Fruit fly (Drosophila melanogaster) whole organism, embryonic: ENCODE data around the gene Reck.

ENCODE experiments used
- C15 ChIP-seq: fragments of 200-800 bp; sonication (Bioruptor generic); IDR thresholded peaks from 3 replicates; pipeline ENCODE4 v1.3.6; 2022; ENCODE audit warnings: missing biosample characterization, missing genetic modification characterization
- CG10959 ChIP-seq: fragments of 200-800 bp; sonication (Bioruptor generic); IDR thresholded peaks from 2 replicates; pipeline ENCODE4 v1.3.6; 2022; ENCODE audit warnings: missing biosample characterization, missing genetic modification characterization
- CG13894 ChIP-seq: fragments of 200-800 bp; sonication (Bioruptor generic); optimal IDR thresholded peaks from 3 replicates; lab custom pipeline; 2018; ENCODE audit warnings: missing biosample characterization, mild to moderate bottlenecking, missing genetic modification characterization, moderate library complexity
- CG14014 ChIP-seq: fragments of 200-800 bp; sonication (Bioruptor generic); IDR thresholded peaks from 2 replicates; pipeline ENCODE4 v1.3.6; 2022; ENCODE audit warnings: missing biosample characterization, missing genetic modification characterization
- CG14050 ChIP-seq: fragments of 200-800 bp; sonication (Bioruptor generic); IDR thresholded peaks from 3 replicates; pipeline ENCODE4 v1.3.6; 2022; ENCODE audit warnings: missing biosample characterization, missing genetic modification characterization
- CG17328 ChIP-seq: fragments of 200-800 bp; sonication (Bioruptor generic); IDR thresholded peaks from 2 replicates; pipeline ENCODE4 v1.3.6; 2022; ENCODE audit warnings: missing biosample characterization, missing genetic modification characterization
- CG17385 ChIP-seq: fragments of 200-800 bp; sonication (Bioruptor generic); optimal IDR thresholded peaks from 3 replicates; lab custom pipeline; 2018; ENCODE audit warnings: missing biosample characterization, mild to moderate bottlenecking, missing genetic modification characterization
- CG18011 ChIP-seq: fragments of 200-800 bp; sonication (Bioruptor generic); optimal IDR thresholded peaks from 2 replicates; lab custom pipeline; 2017; ENCODE audit warnings: missing biosample characterization, missing genetic modification characterization, mild to moderate bottlenecking, moderate library complexity, missing genotype
- CG1832 ChIP-seq: fragments of 200-800 bp; sonication (Bioruptor generic); optimal IDR thresholded peaks from 2 replicates; lab custom pipeline; 2017; ENCODE audit warnings: missing biosample characterization, mild to moderate bottlenecking, missing genetic modification characterization, inconsistent platforms
- CG18599 ChIP-seq: fragments of 200-800 bp; sonication (Bioruptor generic); optimal IDR thresholded peaks from 3 replicates; lab custom pipeline; 2017; ENCODE audit warnings: missing biosample characterization, missing genetic modification characterization, mild to moderate bottlenecking, moderate library complexity, missing genetic modification reagents
- CG2129 ChIP-seq: fragments of 200-800 bp; sonication (Bioruptor generic); IDR thresholded peaks from 2 replicates; pipeline ENCODE4 v1.3.6; 2022; ENCODE audit warnings: missing biosample characterization, missing genetic modification characterization; ENCODE audit not compliant: partially characterized antibody
- CG31365 ChIP-seq: fragments of 200-800 bp; sonication (Bioruptor generic); optimal IDR thresholded peaks from 2 replicates; lab custom pipeline; 2018; ENCODE audit warnings: missing biosample characterization, mild to moderate bottlenecking, missing genetic modification characterization
- CG31388 ChIP-seq: fragments of 200-800 bp; sonication (Bioruptor generic); optimal IDR thresholded peaks from 2 replicates; lab custom pipeline; 2016; ENCODE audit warnings: missing biosample characterization, missing genetic modification characterization
- CG33213 ChIP-seq: fragments of 200-800 bp; sonication (Bioruptor generic); optimal IDR thresholded peaks from 3 replicates; lab custom pipeline; 2016; ENCODE audit warnings: missing biosample characterization, missing genetic modification characterization
- CG3995 ChIP-seq: fragments of 200-800 bp; sonication (Bioruptor generic); optimal IDR thresholded peaks from 3 replicates; lab custom pipeline; 2016; ENCODE audit warnings: missing biosample characterization, missing genetic modification characterization
- CG43689 ChIP-seq: fragments of 200-800 bp; sonication (Bioruptor generic); IDR thresholded peaks from 2 replicates; pipeline ENCODE4 v1.3.6; 2022; ENCODE audit warnings: missing biosample characterization, missing genetic modification characterization
- CG4404 ChIP-seq: fragments of 200-800 bp; sonication (Bioruptor generic); IDR thresholded peaks from 2 replicates; pipeline ENCODE4 v1.3.6; 2022; ENCODE audit warnings: missing biosample characterization, missing genetic modification characterization
- CG5245 ChIP-seq: fragments of 200-800 bp; sonication (Bioruptor generic); optimal IDR thresholded peaks from 3 replicates; lab custom pipeline; 2016; ENCODE audit warnings: missing biosample characterization, missing genetic modification characterization
- CG7839 ChIP-seq: fragments of 200-800 bp; sonication (Bioruptor generic); optimal IDR thresholded peaks from 3 replicates; lab custom pipeline; 2018; ENCODE audit warnings: missing biosample characterization, mild to moderate bottlenecking, missing genetic modification characterization, moderate library complexity
- CG8924 ChIP-seq: fragments of 200-800 bp; optimal IDR thresholded peaks from 3 replicates; lab custom pipeline; 2019; ENCODE audit warnings: missing biosample characterization, mild to moderate bottlenecking, missing genetic modification characterization, moderate library complexity
- CG9609 ChIP-seq: fragments of 200-800 bp; sonication (Bioruptor generic); optimal IDR thresholded peaks from 3 replicates; lab custom pipeline; 2016; ENCODE audit warnings: missing biosample characterization, missing genetic modification characterization
- CrebB ChIP-seq: fragments of 200-800 bp; sonication (Bioruptor generic); optimal IDR thresholded peaks from 3 replicates; lab custom pipeline; 2018; ENCODE audit warnings: missing biosample characterization, mild to moderate bottlenecking, missing genetic modification characterization
- Dfd ChIP-seq, 2 experiments: fragments of >200 bp; optimal IDR thresholded peaks; 2 replicates each; lab custom pipeline; 2017; ENCODE audit warnings: missing biosample characterization in 2 of 2, missing genetic modification characterization in 2 of 2
- Drgx ChIP-seq: fragments of 200-800 bp; sonication (Bioruptor generic); IDR thresholded peaks from 2 replicates; pipeline ENCODE4 v1.3.6; 2022; ENCODE audit warnings: missing biosample characterization, missing genetic modification characterization
- E2f2 ChIP-seq: fragments of 200-800 bp; sonication (Bioruptor generic); IDR thresholded peaks from 2 replicates; pipeline ENCODE4 v1.3.6; 2022; ENCODE audit warnings: missing biosample characterization, missing genetic modification characterization
- Mes4 ChIP-seq: fragments of 200-800 bp; sonication (Bioruptor generic); optimal IDR thresholded peaks from 2 replicates; lab custom pipeline; 2016; ENCODE audit warnings: missing biosample characterization, missing genetic modification characterization
- NC2β ChIP-seq: fragments of 200-800 bp; sonication (Bioruptor generic); optimal IDR thresholded peaks from 2 replicates; lab custom pipeline; 2016; ENCODE audit warnings: missing biosample characterization, missing genetic modification characterization
- Nf-YB ChIP-seq: fragments of 200-800 bp; sonication (Bioruptor generic); optimal IDR thresholded peaks from 3 replicates; lab custom pipeline; 2019; ENCODE audit warnings: missing biosample characterization, mild to moderate bottlenecking, missing genetic modification characterization, moderate library complexity
- Nf-YC ChIP-seq: fragments of 200-800 bp; optimal IDR thresholded peaks from 3 replicates; lab custom pipeline; 2019; ENCODE audit warnings: missing biosample characterization, mild to moderate bottlenecking, missing genetic modification characterization, moderate library complexity
- Optix ChIP-seq: fragments of 200-800 bp; sonication (Bioruptor generic); IDR thresholded peaks from 3 replicates; pipeline ENCODE4 v1.3.6; 2022; ENCODE audit warnings: missing biosample characterization, missing genetic modification characterization
- amos ChIP-seq: fragments of 200-800 bp; sonication (Bioruptor generic); IDR thresholded peaks from 2 replicates; pipeline ENCODE4 v1.3.6; 2022; ENCODE audit warnings: missing biosample characterization, missing genetic modification characterization; ENCODE audit not compliant: partially characterized antibody
- aop ChIP-seq: fragments of 200-800 bp; sonication (Bioruptor generic); IDR thresholded peaks from 2 replicates; pipeline ENCODE4 v1.3.6; 2022; ENCODE audit warnings: missing biosample characterization, missing genetic modification characterization
- bcd ChIP-seq: fragments of 200-800 bp; sonication (Bioruptor generic); optimal IDR thresholded peaks from 2 replicates; lab custom pipeline; 2017; ENCODE audit warnings: missing biosample characterization, mild to moderate bottlenecking, missing genetic modification characterization
- bigmax ChIP-seq: fragments of 200-800 bp; sonication (Bioruptor generic); optimal IDR thresholded peaks from 2 replicates; lab custom pipeline; 2018; ENCODE audit warnings: missing biosample characterization, mild to moderate bottlenecking, missing genetic modification characterization
- chn ChIP-seq: fragments of 200-800 bp; sonication (Bioruptor generic); optimal IDR thresholded peaks from 2 replicates; lab custom pipeline; 2016; ENCODE audit warnings: missing biosample characterization, missing genetic modification characterization
- ci ChIP-seq: fragments of 200-800 bp; sonication (Bioruptor generic); IDR thresholded peaks from 3 replicates; pipeline ENCODE4 v1.3.6; 2022; ENCODE audit warnings: missing biosample characterization, missing genetic modification characterization
- cwo ChIP-seq: fragments of 200-800 bp; sonication (Bioruptor generic); optimal IDR thresholded peaks from 3 replicates; lab custom pipeline; 2017; ENCODE audit warnings: missing biosample characterization, missing genetic modification characterization, mild to moderate bottlenecking, moderate library complexity, missing genetic modification reagents
- disco-r ChIP-seq: fragments of 200-800 bp; sonication (Bioruptor generic); optimal IDR thresholded peaks from 2 replicates; lab custom pipeline; 2016; ENCODE audit warnings: missing biosample characterization, missing genetic modification characterization
- esg ChIP-seq: fragments of 200-800 bp; sonication (Bioruptor generic); conservative IDR thresholded peaks from 2 replicates; pipeline ENCODE4 v1.3.6; 2022; ENCODE audit warnings: missing biosample characterization, missing genetic modification characterization
- gcm ChIP-seq: fragments of 200-800 bp; sonication (Bioruptor generic); optimal IDR thresholded peaks from 2 replicates; lab custom pipeline; 2019; ENCODE audit warnings: missing biosample characterization, mild to moderate bottlenecking, missing genetic modification characterization, moderate library complexity
- grn ChIP-seq: fragments of 200-800 bp; sonication (Bioruptor generic); optimal IDR thresholded peaks from 3 replicates; lab custom pipeline; 2017; ENCODE audit warnings: missing biosample characterization, missing genetic modification characterization
- h ChIP-seq: fragments of >200 bp; optimal IDR thresholded peaks from 2 replicates; lab custom pipeline; 2017
- her ChIP-seq: fragments of 200-800 bp; sonication (Bioruptor generic); optimal IDR thresholded peaks from 2 replicates; lab custom pipeline; 2016; ENCODE audit warnings: missing biosample characterization, missing genetic modification characterization
- lilli ChIP-seq: fragments of 200-800 bp; sonication (Bioruptor generic); optimal IDR thresholded peaks from 3 replicates; lab custom pipeline; 2016; ENCODE audit warnings: missing biosample characterization, missing genetic modification characterization
- lola ChIP-seq, 3 experiments: fragments of >200 bp in 2 of 3; fragments of 200-800 bp in 1 of 3; sonication (Bioruptor generic) in 1 of 3; optimal IDR thresholded peaks; 2 replicates each; lab custom pipeline; 2017 to 2019; ENCODE audit warnings: missing biosample characterization in 3 of 3, missing genetic modification characterization in 3 of 3, mild to moderate bottlenecking in 1 of 3, moderate library complexity in 1 of 3
- pfk ChIP-seq: fragments of 200-800 bp; sonication (Bioruptor generic); optimal IDR thresholded peaks from 2 replicates; lab custom pipeline; 2018; ENCODE audit warnings: missing biosample characterization, mild to moderate bottlenecking, missing genetic modification characterization, moderate library complexity
- sens ChIP-seq: fragments of 200-800 bp; sonication (Bioruptor generic); peaks from one replicate; lab custom pipeline; 2016; ENCODE audit warnings: missing biosample characterization, missing genetic modification characterization
- sna ChIP-seq: fragments of 200-800 bp; sonication (Bioruptor generic); IDR thresholded peaks from 2 replicates; pipeline ENCODE4 v1.3.6; 2022; ENCODE audit warnings: missing biosample characterization, missing genetic modification characterization; ENCODE audit not compliant: partially characterized antibody
- unc-4 ChIP-seq: fragments of 200-800 bp; sonication (Bioruptor generic); IDR thresholded peaks from 2 replicates; pipeline ENCODE4 v1.3.6; 2022; ENCODE audit warnings: missing biosample characterization, missing genetic modification characterization; ENCODE audit not compliant: partially characterized antibody
- zfh1 ChIP-seq: fragments of 200-800 bp; sonication (Bioruptor generic); IDR thresholded peaks from 3 replicates; pipeline ENCODE4 v1.3.6; 2022; ENCODE audit warnings: missing biosample characterization, missing genetic modification characterization

Reck gene

dm6 chr3L:14972625-14973250, 41.1 kb downstream of the Reck start, which contains the start of gene Brd (continued):
- TF ChIP-seq CG2129 (GFP tag; lab: Robert Waterston, UW): no peak
- no peak for TF ChIP-seq CG8924 (tag; lab: Kevin White, UChicago)
- TF ChIP-seq CG17328 (GFP tag; lab: Robert Waterston, UW): 0 out of 2 replicates have a peak, but pooled peaks have one; percentile 8
- no peak for TF ChIP-seq C15
- TF ChIP-seq E2f2: no peak
- TF ChIP-seq CG43689 (GFP tag; lab: Robert Waterston, UW): no peak
- TF ChIP-seq cwo (GFP tag; lab: Kevin White, UChicago): no peak
- TF ChIP-seq CG5245 (GFP tag; lab: Kevin White, UChicago): no peak
- no peak for TF ChIP-seq disco-r (GFP tag; lab: Kevin White, UChicago)
- peak; percentile 31 for TF ChIP-seq lilli (GFP tag; lab: Kevin White, UChicago)
- TF ChIP-seq esg (GFP tag; lab: Robert Waterston, UW): no peak
- TF ChIP-seq sens (GFP tag; lab: Kevin White, UChicago): peak; percentile 5
- no peak for TF ChIP-seq lola (GFP tag; optimal IDR thresholded peaks at IDR 0.05; lab: Kevin White, UChicago)
- TF ChIP-seq chn (GFP tag; lab: Kevin White, UChicago): peak; percentile 22
- no peak for TF ChIP-seq CG1832 (GFP tag; lab: Kevin White, UChicago)
- TF ChIP-seq bcd (GFP tag; lab: Kevin White, UChicago): no peak
- TF ChIP-seq CG14014 (GFP tag; lab: Robert Waterston, UW): no peak
- TF ChIP-seq amos: no peak; the same call in 1 of the 2 replicates
- no peak for TF ChIP-seq h (lab: Kevin White, UChicago)
- peak; percentile 23; the same call in 1 of the 3 replicates for TF ChIP-seq zfh1 (GFP tag; lab: Robert Waterston, UW)
- TF ChIP-seq bigmax: no peak
- TF ChIP-seq CG18011 (GFP tag; lab: Kevin White, UChicago): no peak
- TF ChIP-seq CrebB (tag; lab: Kevin White, UChicago): no peak
- peak; percentile 9 for TF ChIP-seq NC2β (GFP tag; lab: Kevin White, UChicago)
- TF ChIP-seq pfk (GFP tag; lab: Kevin White, UChicago): no peak
- TF ChIP-seq Drgx (GFP tag; lab: Robert Waterston, UW): no peak
- TF ChIP-seq her (GFP tag; lab: Kevin White, UChicago): no peak
- TF ChIP-seq aop (GFP tag; lab: Robert Waterston, UW): no peak
- TF ChIP-seq Dfd (GFP tag; optimal IDR thresholded peaks at IDR 0.05; lab: Kevin White, UChicago): no peak
- TF ChIP-seq CG9609: no peak
- peak; percentile 31; the same call in 1 of the 2 replicates for TF ChIP-seq CG4404 (GFP tag; lab: Robert Waterston, UW)
- TF ChIP-seq CG13894 (tag; lab: Kevin White, UChicago): no peak
- 0 out of 3 replicates have a peak, but pooled peaks have one; percentile 3 for TF ChIP-seq ci
- TF ChIP-seq Mes4: no peak
- TF ChIP-seq CG18599: no peak
- no peak for TF ChIP-seq CG3995 (GFP tag; lab: Kevin White, UChicago)
- peak; percentile 23; the same call in 1 of the 2 replicates for TF ChIP-seq CG10959 (GFP tag; lab: Robert Waterston, UW)
- no peak for TF ChIP-seq gcm (GFP tag; lab: Kevin White, UChicago)
- TF ChIP-seq, all 482 proteins: peak for 26

dm6 chr3L:14971893-14972624, 41.8 kb downstream of the Reck start:
- peak; percentile 22 for TF ChIP-seq grn (GFP tag; lab: Kevin White, UChicago)
- TF ChIP-seq Optix (GFP tag; lab: Robert Waterston, UW): no peak
- TF ChIP-seq CG31388 (GFP tag; lab: Kevin White, UChicago): no peak
- no peak for TF ChIP-seq sna (GFP tag; lab: Robert Waterston, UW)
- no peak for TF ChIP-seq CG14050 (GFP tag; lab: Robert Waterston, UW)
- TF ChIP-seq unc-4: no peak
- no peak for TF ChIP-seq CG17385 (GFP tag; lab: Kevin White, UChicago)
- TF ChIP-seq CG33213 (GFP tag; lab: Kevin White, UChicago): no peak
- no peak for TF ChIP-seq CG7839 (tag; lab: Kevin White, UChicago)
- no peak for TF ChIP-seq CG31365
- TF ChIP-seq Nf-YC (tag; lab: Kevin White, UChicago): peak; percentile 74
- no peak for TF ChIP-seq bigmax
- peak; percentile 89 for TF ChIP-seq Nf-YB (GFP tag; lab: Kevin White, UChicago)
- TF ChIP-seq zfh1 (GFP tag; lab: Robert Waterston, UW): peak; percentile 43; the same call in 1 of the 3 replicates
